Worm (Caenorhabditis elegans): ENCODE data around the gene Y52D5A.2.

Gene Y52D5A.2

ce11 chrIV:5479289-5479688 lies 15.0 kb upstream of the Y52D5A.2 start, which contains the start of gene T11F8.1:
Gene T11F8.1 (plus strand): TSS chrIV:5479589.
- TF ChIP-seq snpc-3.4 (tag; optimal IDR thresholded peaks at IDR 0.05) (no peak), efl-1 (GFP tag; optimal IDR thresholded peaks at IDR 0.05) (peak; percentile 21)

- no peak for TF ChIP-seq mcd-1 (GFP tag; IDR thresholded peaks at IDR 0.05)
- TF ChIP-seq cebp-1 (GFP tag; IDR thresholded peaks at IDR 0.05), result no peak
- TF ChIP-seq cebp-1 (tag; optimal IDR thresholded peaks at IDR 0.05), result no peak
- TF ChIP-seq ceh-91 (GFP tag; IDR thresholded peaks at IDR 0.05), result no peak
- no peak for TF ChIP-seq Y53F4B.3 (GFP tag; IDR thresholded peaks at IDR 0.05)
- TF ChIP-seq snpc-4 (GFP tag; optimal IDR thresholded peaks at IDR 0.05), result no peak
- no peak for TF ChIP-seq snpc-4 (tag; optimal IDR thresholded peaks at IDR 0.05)
These were observed 12.2 kb upstream of the Y52D5A.2 start, which contains the start of gene T11F8.4 for ce11 chrIV:5476468-5476867. Gene T11F8.4 (minus strand): TSS chrIV:5476568.

DNA sequence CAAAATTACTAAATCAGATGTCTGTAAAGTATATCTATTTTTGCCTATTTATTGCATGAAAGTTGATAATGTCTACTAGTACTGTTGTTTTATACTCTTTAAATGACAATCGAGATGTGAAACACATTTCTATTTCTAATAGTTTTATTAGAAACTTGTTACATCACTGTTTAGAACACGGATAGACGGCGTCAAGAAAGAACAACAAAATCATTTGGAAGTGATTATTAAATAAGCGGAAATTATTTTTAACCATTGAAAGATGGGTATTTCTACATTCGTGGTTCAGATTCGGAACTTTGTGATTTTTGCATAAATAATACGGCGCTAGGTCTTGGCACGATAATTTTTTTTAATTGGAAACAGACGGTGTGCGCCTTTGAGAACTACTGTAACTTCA lies 8.8 kb upstream of the Y52D5A.2 start:
- TF ChIP-seq Y95B8A.8 (GFP tag; IDR thresholded peaks at IDR 0.05) (0 out of 2 replicates have a peak, but pooled peaks have one; percentile 60), F33H1.4 (GFP tag; IDR thresholded peaks at IDR 0.05) (peak; percentile 55), D2030.7 (GFP tag; IDR thresholded peaks at IDR 0.05) (peak; percentile 55; the same call in 1 of the 2 replicates), nhr-27 (tag; optimal IDR thresholded peaks at IDR 0.05) (no peak), efl-1 (GFP tag; optimal IDR thresholded peaks at IDR 0.05) (peak; percentile 26), F37B4.10 (GFP tag; IDR thresholded peaks at IDR 0.05) (no peak), rcor-1 (GFP tag; IDR thresholded peaks at IDR 0.05) (peak; percentile 23; the same call in 1 of the 2 replicates), ztf-26 (tag; optimal IDR thresholded peaks at IDR 0.05) (no peak), dox-1 (GFP tag; IDR thresholded peaks at IDR 0.05) (no peak; the same call in 1 of the 2 replicates), let-526 (GFP tag; IDR thresholded peaks at IDR 0.05) (no peak), madf-6 (GFP tag; IDR thresholded peaks at IDR 0.05) (peak; percentile 62), Y53F4B.3 (GFP tag; IDR thresholded peaks at IDR 0.05) (no peak), F52B5.7 (tag; optimal IDR thresholded peaks at IDR 0.05) (no peak), tlf-1 (GFP tag; optimal IDR thresholded peaks at IDR 0.05) (peak; percentile 11), lsl-1 (GFP tag; optimal IDR thresholded peaks at IDR 0.05) (peak; percentile 26), Y79H2A.3 (GFP tag; conservative IDR thresholded peaks at IDR 0.05) (peak; percentile 53; the same call in 1 of the 2 replicates), snpc-4 (GFP tag; optimal IDR thresholded peaks at IDR 0.05) (peak; percentile 34), snpc-4 (tag; optimal IDR thresholded peaks at IDR 0.05) (peak in 3 of 4 experiments; percentile 19 to 86 (median 74)), snpc-1.3 (tag; optimal IDR thresholded peaks at IDR 0.05; ENCODE audit: insufficient read depth) (peak; percentile 67), lag-1 (GFP tag; IDR thresholded peaks at IDR 0.05) (no peak), hrde-1 (tag; optimal IDR thresholded peaks at IDR 0.05; ENCODE audit: borderline replicate concordance) (peak; percentile 79), F57C9.4 (tag; optimal IDR thresholded peaks at IDR 0.05) (no peak), C17E4.6 (GFP tag; IDR thresholded peaks at IDR 0.05) (peak; percentile 67; the same call in 1 of the 2 replicates), madf-8 (GFP tag; conservative IDR thresholded peaks at IDR 0.05) (0 out of 2 replicates have a peak, but pooled peaks have one; percentile 30), B0336.3 (GFP tag; IDR thresholded peaks at IDR 0.05) (0 out of 2 replicates have a peak, but pooled peaks have one; percentile 32), ztf-6 (GFP tag; IDR thresholded peaks at IDR 0.05) (no peak), ekl-4 (GFP tag; IDR thresholded peaks at IDR 0.05) (peak; percentile 48; the same call in 1 of the 2 replicates), tbp1 (GFP tag; optimal IDR thresholded peaks at IDR 0.05) (peak; percentile 31), aptf-3 (GFP tag; IDR thresholded peaks at IDR 0.05) (no peak), hsf-1 (GFP tag; IDR thresholded peaks at IDR 0.05) (peak; percentile 25; the same call in 1 of the 2 replicates), ztf-18 (tag; optimal IDR thresholded peaks at IDR 0.05) (no peak), T07F8.4 (tag; optimal IDR thresholded peaks at IDR 0.05) (no peak), nfya-2 (GFP tag; IDR thresholded peaks at IDR 0.05) (no peak; the same call in 1 of the 2 replicates), lir-1 (GFP tag; conservative IDR thresholded peaks at IDR 0.05) (0 out of 2 replicates have a peak, but pooled peaks have one; percentile 48), ama-1 (optimal IDR thresholded peaks at IDR 0.05) (no peak), ama-1 (GFP tag; optimal IDR thresholded peaks at IDR 0.05) (peak in 1 of 2 experiments; percentile 64), snpc-3.4 (tag; optimal IDR thresholded peaks at IDR 0.05) (peak; percentile 2), rpc-1 (optimal IDR thresholded peaks at IDR 0.05) (no peak), rpc-1 (tag; optimal IDR thresholded peaks at IDR 0.05) (no peak), hmg-1.2 (GFP tag; IDR thresholded peaks at IDR 0.05) (peak; percentile 43), B0035.1 (tag; optimal IDR thresholded peaks at IDR 0.05) (no peak)

Data from whole organism, young adult.